Worm (Caenorhabditis elegans) whole organism, L2 larva: ENCODE measurements around the gene str-146.

Source experiments
- blmp-1 ChIP-seq: sonication (generic microtip); optimal IDR thresholded peaks from 2 replicates; lab custom pipeline; 2017; ENCODE audit warnings: missing genetic modification characterization, mild to moderate bottlenecking, missing compliant biosample characterization, antibody characterized with exemption, moderate library complexity; ENCODE audit not compliant: insufficient read depth
- elt-1 ChIP-seq: fragments of 150-350 bp; optimal IDR thresholded peaks from 2 replicates; lab custom pipeline; 2014; ENCODE audit warnings: missing biosample characterization, missing genetic modification characterization
- nhr-12 ChIP-seq: fragments of 150-350 bp; optimal IDR thresholded peaks from 2 replicates; lab custom pipeline; 2014; ENCODE audit warnings: missing biosample characterization, missing genetic modification characterization
- nhr-129 ChIP-seq: fragments of 150-350 bp; optimal IDR thresholded peaks from 2 replicates; lab custom pipeline; 2014; ENCODE audit warnings: missing biosample characterization, missing genetic modification characterization
- nhr-21 ChIP-seq: fragments of 150-350 bp; optimal IDR thresholded peaks from 2 replicates; lab custom pipeline; 2014; ENCODE audit warnings: missing biosample characterization, missing genetic modification characterization
- nhr-77 ChIP-seq: fragments of 150-350 bp; optimal IDR thresholded peaks from 2 replicates; lab custom pipeline; 2014; ENCODE audit warnings: missing biosample characterization, missing genetic modification characterization
- sma-9 ChIP-seq, 2 experiments: fragments of 150-350 bp in 1 of 2; sonication (generic microtip) in 1 of 2; optimal IDR thresholded peaks; 2 replicates each; lab custom pipeline; 2014 to 2016; ENCODE audit warnings: missing genetic modification characterization in 2 of 2, mild to moderate bottlenecking in 1 of 2, missing biosample characterization in 1 of 2, missing compliant biosample characterization in 1 of 2, missing genetic modification reagents in 1 of 2, moderate library complexity in 1 of 2

str-146 gene

DNA sequence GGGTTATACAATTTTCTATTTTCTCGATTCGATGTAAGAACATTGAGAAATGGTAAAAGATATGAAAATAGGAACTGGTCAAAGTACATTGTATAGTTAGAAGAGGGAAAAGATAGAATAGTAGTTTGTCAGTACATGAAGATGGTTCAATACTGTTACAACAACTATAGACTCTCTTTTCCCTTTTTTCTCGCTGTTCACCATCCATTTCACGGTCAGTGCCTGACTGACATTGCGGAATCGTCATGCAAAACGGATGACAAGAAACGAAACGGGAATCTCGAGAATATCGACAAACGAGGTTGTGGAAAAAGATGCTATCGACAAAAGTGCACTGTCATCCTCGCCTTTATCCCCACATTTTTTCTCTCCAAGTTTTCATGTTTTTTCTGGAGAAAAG is 51.6 kb downstream of the str-146 start:
- TF ChIP-seq sma-9 (GFP tag; optimal IDR thresholded peaks at IDR 0.05; lab: Kevin White, UChicago) (peak; percentile 44), sma-9 (tag; optimal IDR thresholded peaks at IDR 0.05; lab: Kevin White, UChicago) (no peak), nhr-77 (no peak), elt-1 (tag; lab: Kevin White, UChicago) (peak; percentile 9), nhr-12 (tag; lab: Kevin White, UChicago) (no peak), nhr-129 (tag; lab: Kevin White, UChicago) (peak; percentile 38), nhr-21 (tag; lab: Kevin White, UChicago) (peak; percentile 11), blmp-1 (peak; percentile 56)
